Worm (Caenorhabditis elegans) whole organism, L4 larva: ENCODE results near the gene gln-3.

Experiments used
- D1046.2 ChIP-seq: fragments of 200-800 bp; sonication (Bioruptor generic); IDR thresholded peaks from 2 replicates; pipeline ENCODE4 v1.3.6; 2022; ENCODE audit warnings: missing genetic modification characterization, missing compliant biosample characterization
- F10B5.3 ChIP-seq: sonication (generic microtip); optimal IDR thresholded peaks from 2 replicates; lab custom pipeline; 2016; ENCODE audit warnings: mild to moderate bottlenecking, missing genetic modification characterization, missing compliant biosample characterization
- F26F4.8 ChIP-seq: fragments of 200-800 bp; sonication (Bioruptor generic); conservative IDR thresholded peaks from 2 replicates; pipeline ENCODE4 v1.3.6; 2022; ENCODE audit warnings: missing genetic modification characterization, missing compliant biosample characterization
- F44E2.7 ChIP-seq: fragments of 200-800 bp; sonication (Bioruptor generic); IDR thresholded peaks from 2 replicates; pipeline ENCODE4 v2.1.2; 2022; ENCODE audit warnings: missing genetic modification characterization, missing compliant biosample characterization
- R02D3.7 ChIP-seq: fragments of 150-350 bp; sonication (generic microtip); optimal IDR thresholded peaks from 3 replicates; lab custom pipeline; 2014; ENCODE audit warnings: missing biosample characterization, missing genetic modification characterization
- T26A8.4 ChIP-seq: fragments of 200-800 bp; sonication (Bioruptor generic); IDR thresholded peaks from 2 replicates; pipeline ENCODE4 v1.3.6; 2022; ENCODE audit warnings: missing genetic modification characterization, missing compliant biosample characterization
- Y105C5A.15 ChIP-seq: fragments of 200-800 bp; sonication (Bioruptor generic); IDR thresholded peaks from 2 replicates; pipeline ENCODE4 v1.3.6; 2022; ENCODE audit warnings: missing genetic modification characterization, missing compliant biosample characterization
- Y5F2A.4 ChIP-seq: fragments of 200-800 bp; sonication (Bioruptor generic); optimal IDR thresholded peaks from 2 replicates; lab custom pipeline; 2018; ENCODE audit warnings: mild to moderate bottlenecking, missing genetic modification characterization, missing compliant biosample characterization
- Y75B8A.6 ChIP-seq: fragments of 200-800 bp; sonication (Bioruptor generic); IDR thresholded peaks from 2 replicates; pipeline ENCODE4 v1.3.6; 2022; ENCODE audit warnings: missing genetic modification reagents, missing genetic modification characterization, missing compliant biosample characterization
- ZK337.2 ChIP-seq: fragments of 200-800 bp; sonication (Bioruptor generic); IDR thresholded peaks from 2 replicates; pipeline ENCODE4 v1.3.6; 2022; ENCODE audit warnings: missing genetic modification reagents, missing genetic modification characterization, missing compliant biosample characterization
- aha-1 ChIP-seq: fragments of 150-350 bp; peaks from one replicate; lab custom pipeline; 2014; ENCODE audit warnings: missing biosample characterization, missing genetic modification characterization
- arid-1 ChIP-seq: fragments of 200-800 bp; sonication (Bioruptor generic); conservative IDR thresholded peaks from 2 replicates; pipeline ENCODE4 v1.3.6; 2022; ENCODE audit warnings: missing genetic modification reagents, missing genetic modification characterization, missing compliant biosample characterization
- attf-4 ChIP-seq: sonication (generic microtip); optimal IDR thresholded peaks from 3 replicates; lab custom pipeline; 2017; ENCODE audit warnings: missing biosample characterization, missing genetic modification characterization
- ceh-32 ChIP-seq: sonication (generic microtip); optimal IDR thresholded peaks from 2 replicates; lab custom pipeline; 2016; ENCODE audit warnings: mild to moderate bottlenecking, missing genetic modification characterization, missing compliant biosample characterization; ENCODE audit not compliant: poor library complexity
- cey-2 ChIP-seq: sonication (generic microtip); optimal IDR thresholded peaks from 3 replicates; lab custom pipeline; 2017; ENCODE audit warnings: missing genetic modification characterization, mild to moderate bottlenecking, missing compliant biosample characterization, antibody characterized with exemption, borderline replicate concordance; ENCODE audit not compliant: insufficient read depth
- ctbp-1 ChIP-seq: fragments of 200-800 bp; sonication (Bioruptor generic); IDR thresholded peaks from 2 replicates; pipeline ENCODE4 v1.3.6; 2022; ENCODE audit warnings: missing genetic modification reagents, missing genetic modification characterization, missing compliant biosample characterization
- daf-12 ChIP-seq: fragments of 150-350 bp; optimal IDR thresholded peaks from 2 replicates; lab custom pipeline; 2014; ENCODE audit warnings: missing biosample characterization, missing genetic modification reagents, missing genetic modification characterization
- dmd-6 ChIP-seq: fragments of 200-800 bp; sonication (Bioruptor generic); IDR thresholded peaks from 2 replicates; pipeline ENCODE4 v1.3.6; 2022; ENCODE audit warnings: missing genetic modification reagents, missing genetic modification characterization, missing compliant biosample characterization
- dmd-9 ChIP-seq: fragments of 200-800 bp; sonication (Bioruptor generic); IDR thresholded peaks from 2 replicates; pipeline ENCODE4 v1.3.6; 2022; ENCODE audit warnings: missing genetic modification reagents, missing genetic modification characterization, missing compliant biosample characterization
- dpl-1 ChIP-seq: fragments of 150-350 bp; optimal IDR thresholded peaks from 2 replicates; lab custom pipeline; 2014; ENCODE audit warnings: missing biosample characterization, missing genetic modification reagents, missing genetic modification characterization
- fkh-10 ChIP-seq: fragments of 150-350 bp; optimal IDR thresholded peaks from 2 replicates; lab custom pipeline; 2014; ENCODE audit warnings: missing biosample characterization, missing genetic modification reagents, missing genetic modification characterization
- hif-1 ChIP-seq, 2 experiments: sonication (generic microtip); optimal IDR thresholded peaks; 2 replicates each; lab custom pipeline; 2016 to 2017; ENCODE audit warnings: missing compliant biosample characterization in 2 of 2, missing genetic modification characterization in 2 of 2, missing genetic modification reagents in 2 of 2, missing genotype in 2 of 2, mild to moderate bottlenecking in 1 of 2
- hlh-11 ChIP-seq: fragments of 200-800 bp; sonication (Bioruptor generic); optimal IDR thresholded peaks from 2 replicates; lab custom pipeline; 2018; ENCODE audit warnings: mild to moderate bottlenecking, missing genetic modification characterization, missing compliant biosample characterization
- hlh-30 ChIP-seq: sonication (generic microtip); optimal IDR thresholded peaks from 2 replicates; lab custom pipeline; 2017; ENCODE audit warnings: antibody characterized with exemption, mild to moderate bottlenecking, missing genetic modification characterization, missing compliant biosample characterization; ENCODE audit not compliant: insufficient read depth
- lim-7 ChIP-seq: fragments of 200-800 bp; sonication (Bioruptor generic); IDR thresholded peaks from 2 replicates; pipeline ENCODE4 v1.3.6; 2022; ENCODE audit warnings: missing genetic modification characterization, missing compliant biosample characterization
- lin-1 ChIP-seq: fragments of 200-800 bp; sonication (Bioruptor generic); IDR thresholded peaks from 2 replicates; pipeline ENCODE4 v1.3.6; 2022; ENCODE audit warnings: missing genetic modification reagents, missing genetic modification characterization, missing compliant biosample characterization
- lin-15B ChIP-seq: fragments of 150-350 bp; sonication (generic microtip); optimal IDR thresholded peaks from 3 replicates; lab custom pipeline; 2014; ENCODE audit warnings: missing biosample characterization, missing genetic modification characterization
- lin-38 ChIP-seq: fragments of 200-800 bp; sonication (Bioruptor generic); IDR thresholded peaks from 2 replicates; pipeline ENCODE4 v1.3.6; 2022; ENCODE audit warnings: missing genetic modification reagents, missing genetic modification characterization, missing compliant biosample characterization
- lir-3 ChIP-seq: sonication (generic microtip); optimal IDR thresholded peaks from 2 replicates; lab custom pipeline; 2016; ENCODE audit warnings: mild to moderate bottlenecking, missing genetic modification characterization, missing compliant biosample characterization
- lsy-2 ChIP-seq, 2 experiments: fragments of 150-350 bp in 1 of 2; sonication (generic microtip) in 1 of 2; optimal IDR thresholded peaks; 2 replicates each; lab custom pipeline; 2014 to 2017; ENCODE audit warnings: missing biosample characterization in 2 of 2, missing genetic modification characterization in 2 of 2
- madf-5 ChIP-seq, 2 experiments: fragments of 200-800 bp; sonication (Bioruptor generic); IDR thresholded peaks; 2 replicates each; pipeline ENCODE4 v1.3.6; 2022; ENCODE audit warnings: missing compliant biosample characterization in 2 of 2, missing genetic modification characterization in 2 of 2
- madf-9 ChIP-seq: fragments of 200-800 bp; sonication (Bioruptor generic); conservative IDR thresholded peaks from 2 replicates; pipeline ENCODE4 v1.3.6; 2022; ENCODE audit warnings: missing genetic modification reagents, missing genetic modification characterization, missing compliant biosample characterization
- mdl-1 ChIP-seq, 2 experiments: fragments of 150-350 bp in 1 of 2; sonication (generic microtip) in 1 of 2; optimal IDR thresholded peaks; 2 replicates each; lab custom pipeline; 2014 to 2017; ENCODE audit warnings: missing biosample characterization in 2 of 2, missing genetic modification characterization in 2 of 2
- mdt-29 ChIP-seq: fragments of 200-800 bp; sonication (Bioruptor generic); IDR thresholded peaks from 2 replicates; pipeline ENCODE4 v1.3.6; 2022; ENCODE audit warnings: missing genetic modification reagents, missing genetic modification characterization, missing compliant biosample characterization
- mxl-3 ChIP-seq: fragments of 200-800 bp; sonication (Bioruptor generic); optimal IDR thresholded peaks from 2 replicates; lab custom pipeline; 2018; ENCODE audit warnings: mild to moderate bottlenecking, missing genetic modification characterization, missing compliant biosample characterization
- nhr-102 ChIP-seq: sonication (generic microtip); optimal IDR thresholded peaks from 2 replicates; lab custom pipeline; 2016; ENCODE audit warnings: mild to moderate bottlenecking, missing genetic modification characterization, moderate library complexity, missing compliant biosample characterization
- nhr-28 ChIP-seq: fragments of 150-350 bp; optimal IDR thresholded peaks from 2 replicates; lab custom pipeline; 2014; ENCODE audit warnings: missing biosample characterization, missing genetic modification characterization
- nhr-6 ChIP-seq: fragments of 150-350 bp; optimal IDR thresholded peaks from 2 replicates; lab custom pipeline; 2014; ENCODE audit warnings: missing biosample characterization, missing genetic modification characterization
- pha-4 ChIP-seq, 2 experiments: fragments of 150-350 bp in 1 of 2; fragments of 200-800 bp in 1 of 2; sonication (Bioruptor generic) in 1 of 2; IDR thresholded peaks in 1 of 2; optimal IDR thresholded peaks in 1 of 2; 2 replicates each; pipeline versions ENCODE4 v1.3.6 to Lab custom; 2014 to 2022; ENCODE audit warnings: missing genetic modification characterization in 2 of 2, missing genetic modification reagents in 2 of 2, missing biosample characterization in 1 of 2, missing compliant biosample characterization in 1 of 2
- sdz-12 ChIP-seq: fragments of 200-800 bp; sonication (Bioruptor generic); optimal IDR thresholded peaks from 2 replicates; lab custom pipeline; 2018; ENCODE audit warnings: mild to moderate bottlenecking, missing genetic modification characterization, missing compliant biosample characterization
- set-16 ChIP-seq: fragments of 200-800 bp; sonication (Bioruptor generic); IDR thresholded peaks from 2 replicates; pipeline ENCODE4 v1.3.6; 2022; ENCODE audit warnings: missing genetic modification reagents, missing genetic modification characterization, missing compliant biosample characterization
- spr-1 ChIP-seq: sonication (generic microtip); optimal IDR thresholded peaks from 2 replicates; lab custom pipeline; 2016; ENCODE audit warnings: mild to moderate bottlenecking, missing genetic modification characterization, missing compliant biosample characterization
- spr-3 ChIP-seq: fragments of 200-800 bp; sonication (Bioruptor generic); optimal IDR thresholded peaks from 2 replicates; lab custom pipeline; 2018; ENCODE audit warnings: mild to moderate bottlenecking, missing genetic modification characterization, missing compliant biosample characterization
- tra-1 ChIP-seq: fragments of 200-800 bp; sonication (Bioruptor generic); IDR thresholded peaks from 2 replicates; pipeline ENCODE4 v1.3.6; 2022; ENCODE audit warnings: missing genetic modification reagents, missing genetic modification characterization, missing compliant biosample characterization
- unc-62 ChIP-seq, 3 experiments: fragments of 150-350 bp in 1 of 3; sonication (generic microtip); optimal IDR thresholded peaks in 2 of 3; peaks in 1 of 3; 1 replicate in 1 of 3; 2 replicates in 2 of 3; lab custom pipeline; 2014 to 2017; ENCODE audit warnings: missing biosample characterization in 3 of 3, missing genetic modification characterization in 3 of 3, missing genetic modification reagents in 3 of 3, missing genotype in 1 of 3
- vab-7 ChIP-seq: fragments of 200-800 bp; sonication (Bioruptor generic); IDR thresholded peaks from 2 replicates; pipeline ENCODE4 v1.3.6; 2022; ENCODE audit warnings: missing genetic modification reagents, missing genetic modification characterization, missing compliant biosample characterization
- zag-1 ChIP-seq: fragments of 150-350 bp; optimal IDR thresholded peaks from 2 replicates; lab custom pipeline; 2014; ENCODE audit warnings: missing biosample characterization, missing genetic modification characterization
- zfp-3 ChIP-seq: fragments of 200-800 bp; sonication (Bioruptor generic); conservative IDR thresholded peaks from 2 replicates; pipeline ENCODE4 v1.3.6; 2022; ENCODE audit warnings: missing genetic modification reagents, missing genetic modification characterization, missing compliant biosample characterization
- zip-2 ChIP-seq: fragments of 150-350 bp; optimal IDR thresholded peaks from 2 replicates; lab custom pipeline; 2014; ENCODE audit warnings: missing biosample characterization, missing genetic modification characterization

gln-3 gene

DNA sequence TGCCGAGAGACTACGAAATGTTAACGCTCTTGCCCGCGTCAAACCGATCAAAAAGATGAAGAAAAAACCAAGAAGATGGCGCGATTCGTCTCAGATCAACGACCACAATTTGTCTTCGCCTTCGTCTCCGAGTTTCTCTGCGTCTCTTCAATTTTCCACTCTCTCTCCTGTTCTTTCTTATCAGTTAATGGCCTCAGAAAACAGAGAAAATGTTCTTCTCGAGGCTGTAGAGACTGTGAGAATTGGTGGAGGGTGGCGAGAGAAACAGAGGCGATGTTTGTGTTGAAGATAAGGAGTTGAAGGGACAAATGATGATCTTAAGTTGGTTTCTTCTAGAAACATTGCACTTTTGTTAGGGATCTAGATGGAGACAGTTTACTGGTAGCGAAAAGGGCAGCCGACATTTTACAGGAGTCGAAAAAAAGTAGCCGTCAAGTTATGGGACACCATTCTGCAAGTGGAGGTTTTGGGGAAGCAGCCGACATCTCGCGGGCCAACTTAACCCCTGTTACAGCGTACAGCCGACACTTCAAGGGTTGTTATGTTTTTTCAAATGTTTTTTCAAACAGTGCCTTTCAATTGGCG is 10.5 kb upstream of the gln-3 start:
- TF ChIP-seq fkh-10 (GFP tag; lab: Kevin White, UChicago) (no peak), Y105C5A.15 (GFP tag; lab: Robert Waterston, UW) (no peak), mdl-1 (tag; optimal IDR thresholded peaks at IDR 0.05; lab: Kevin White, UChicago) (peak in 1 of 2 experiments; percentile 86), dpl-1 (GFP tag; lab: Kevin White, UChicago) (peak; percentile 17), aha-1 (tag; lab: Kevin White, UChicago) (no peak), set-16 (GFP tag; lab: Robert Waterston, UW) (no peak), zip-2 (tag; lab: Kevin White, UChicago) (no peak), F10B5.3 (no peak), F44E2.7 (GFP tag; lab: Robert Waterston, UW) (no peak), F26F4.8 (GFP tag; lab: Robert Waterston, UW) (no peak), attf-4 (tag; lab: Kevin White, UChicago) (no peak), mxl-3 (peak; percentile 61), lin-15B (no peak), D1046.2 (GFP tag; lab: Robert Waterston, UW) (no peak), sdz-12 (GFP tag; lab: Kevin White, UChicago) (no peak), hlh-11 (tag; lab: Kevin White, UChicago) (peak; percentile 96), lin-1 (peak; percentile 86; the same call in 1 of the 2 replicates), vab-7 (GFP tag; lab: Robert Waterston, UW) (no peak), nhr-102 (peak; percentile 89), spr-1 (tag; lab: Kevin White, UChicago) (peak; percentile 27), daf-12 (no peak), pha-4 (GFP tag; IDR thresholded peaks at IDR 0.05; lab: Robert Waterston, UW) (peak; percentile 48; the same call in 1 of the 2 replicates), pha-4 (tag; optimal IDR thresholded peaks at IDR 0.05; lab: Kevin White, UChicago) (no peak), R02D3.7 (tag; lab: Kevin White, UChicago) (no peak), hlh-30 (tag; lab: Kevin White, UChicago) (peak; percentile 69), nhr-28 (tag; lab: Kevin White, UChicago) (peak; percentile 96), lsy-2 (tag; optimal IDR thresholded peaks at IDR 0.05; lab: Kevin White, UChicago) (no peak), tra-1 (no peak; the same call in none of the 2 replicates), ctbp-1 (GFP tag; lab: Robert Waterston, UW) (no peak), madf-5 (GFP tag; IDR thresholded peaks at IDR 0.05; lab: Robert Waterston, UW) (no peak), T26A8.4 (GFP tag; lab: Robert Waterston, UW) (no peak), mdt-29 (GFP tag; lab: Robert Waterston, UW) (no peak), lim-7 (GFP tag; lab: Robert Waterston, UW) (no peak), spr-3 (GFP tag; lab: Kevin White, UChicago) (no peak), cey-2 (peak; percentile 78), unc-62 (GFP tag; optimal IDR thresholded peaks at IDR 0.05 in 1 of 2; lab: Kevin White, UChicago) (peak in 1 of 2 experiments; percentile 73), unc-62 (tag; optimal IDR thresholded peaks at IDR 0.05; lab: Kevin White, UChicago) (no peak), arid-1 (no peak), nhr-6 (tag; lab: Kevin White, UChicago) (no peak), lin-38 (GFP tag; lab: Robert Waterston, UW) (no peak), dmd-9 (GFP tag; lab: Robert Waterston, UW) (no peak), ceh-32 (tag; lab: Kevin White, UChicago) (no peak), ZK337.2 (GFP tag; lab: Robert Waterston, UW) (no peak), zag-1 (tag; lab: Kevin White, UChicago) (no peak), madf-9 (no peak), lir-3 (tag; lab: Kevin White, UChicago) (no peak), zfp-3 (GFP tag; lab: Robert Waterston, UW) (no peak), dmd-6 (GFP tag; lab: Robert Waterston, UW) (peak; percentile 100), Y5F2A.4 (GFP tag; lab: Kevin White, UChicago) (no peak), Y75B8A.6 (no peak), hif-1 (tag; optimal IDR thresholded peaks at IDR 0.05; lab: Kevin White, UChicago) (no peak)
